Fruit fly (Drosophila melanogaster): Measurements from ENCODE around the gene CG13455.

- no peak for TF ChIP-seq acj6 (GFP tag; optimal IDR thresholded peaks at IDR 0.05)
- TF ChIP-seq Lpt (GFP tag; optimal IDR thresholded peaks at IDR 0.05) = no peak
- no peak for TF ChIP-seq OdsH (GFP tag; optimal IDR thresholded peaks at IDR 0.05)
- no peak for TF ChIP-seq esn (GFP tag; optimal IDR thresholded peaks at IDR 0.05)
- TF ChIP-seq Hr4 (GFP tag; optimal IDR thresholded peaks at IDR 0.05) = no peak
- no peak for TF ChIP-seq CG4318 (GFP tag; optimal IDR thresholded peaks at IDR 0.05)
- no peak for TF ChIP-seq CG15336 (GFP tag; IDR thresholded peaks at IDR 0.05)
- no peak for TF ChIP-seq salr (GFP tag; optimal IDR thresholded peaks at IDR 0.05)
- no peak for TF ChIP-seq fd59A (GFP tag; optimal IDR thresholded peaks at IDR 0.05)
- TF ChIP-seq CG8319 (GFP tag; optimal IDR thresholded peaks at IDR 0.05) = no peak
- no peak for TF ChIP-seq CG10631 (GFP tag; optimal IDR thresholded peaks at IDR 0.05)
- TF ChIP-seq Blimp-1 (GFP tag; optimal IDR thresholded peaks at IDR 0.05) = no peak
These were observed 28.8 kb downstream of the CG13455 start, which contains the start of gene CG33986 for dm6 chr3L:15525153-15525552.

Data from whole organism, prepupa.